Worm (Caenorhabditis elegans) whole organism, L2 larva: ENCODE data around the gene srh-154.

ENCODE experiments used
- C34F6.9 ChIP-seq: fragments of 150-350 bp; optimal IDR thresholded peaks from 2 replicates; lab custom pipeline; 2014; ENCODE audit warnings: missing biosample characterization, missing genetic modification characterization
- F13H6.1 ChIP-seq: sonication (generic microtip); optimal IDR thresholded peaks from 2 replicates; lab custom pipeline; 2016; ENCODE audit warnings: missing genetic modification characterization, missing compliant biosample characterization
- R02D3.7 ChIP-seq: fragments of 150-350 bp; optimal IDR thresholded peaks from 2 replicates; lab custom pipeline; 2014; ENCODE audit warnings: missing biosample characterization, missing genetic modification characterization
- Y55F3AM.14 ChIP-seq: fragments of 200-800 bp; sonication (Bioruptor generic); optimal IDR thresholded peaks from 2 replicates; lab custom pipeline; 2018; ENCODE audit warnings: mild to moderate bottlenecking, missing genetic modification characterization, missing compliant biosample characterization
- ZK546.5 ChIP-seq: sonication (generic microtip); optimal IDR thresholded peaks from 2 replicates; lab custom pipeline; 2017; ENCODE audit warnings: missing biosample characterization, missing genetic modification characterization
- alr-1 ChIP-seq: fragments of 150-350 bp; optimal IDR thresholded peaks from 2 replicates; lab custom pipeline; 2014; ENCODE audit warnings: missing biosample characterization, missing genetic modification characterization
- aly-2 ChIP-seq: fragments of 150-350 bp; optimal IDR thresholded peaks from 2 replicates; lab custom pipeline; 2014; ENCODE audit warnings: missing biosample characterization, missing genetic modification characterization
- ama-1 ChIP-seq: fragments of 150-350 bp; optimal IDR thresholded peaks from 2 replicates; lab custom pipeline; 2018; ENCODE audit warnings: inconsistent platforms
- ceh-16 ChIP-seq: fragments of 150-350 bp; optimal IDR thresholded peaks from 2 replicates; lab custom pipeline; 2014; ENCODE audit warnings: missing biosample characterization, missing genetic modification characterization
- ceh-82 ChIP-seq: fragments of 150-350 bp; optimal IDR thresholded peaks from 2 replicates; lab custom pipeline; 2014; ENCODE audit warnings: missing biosample characterization, missing genetic modification characterization
- dmd-4 ChIP-seq: sonication (generic microtip); optimal IDR thresholded peaks from 2 replicates; lab custom pipeline; 2017; ENCODE audit warnings: missing biosample characterization, missing genetic modification characterization
- egl-27 ChIP-seq: sonication (generic microtip); optimal IDR thresholded peaks from 3 replicates; lab custom pipeline; 2017; ENCODE audit warnings: missing biosample characterization, missing genetic modification reagents, missing genetic modification characterization
- elt-1 ChIP-seq: fragments of 150-350 bp; optimal IDR thresholded peaks from 2 replicates; lab custom pipeline; 2014; ENCODE audit warnings: missing biosample characterization, missing genetic modification characterization
- elt-3 ChIP-seq: sonication (generic microtip); optimal IDR thresholded peaks from 2 replicates; lab custom pipeline; 2017; ENCODE audit warnings: missing biosample characterization, missing genetic modification characterization
- fos-1 ChIP-seq: fragments of 150-350 bp; optimal IDR thresholded peaks from 2 replicates; lab custom pipeline; 2014; ENCODE audit warnings: missing biosample characterization, missing genetic modification characterization
- lin-13 ChIP-seq: fragments of 150-350 bp; optimal IDR thresholded peaks from 2 replicates; lab custom pipeline; 2014; ENCODE audit warnings: missing biosample characterization, missing genetic modification reagents, missing genetic modification characterization
- lin-39 ChIP-seq: fragments of 150-350 bp; optimal IDR thresholded peaks from 2 replicates; lab custom pipeline; 2014; ENCODE audit warnings: missing biosample characterization, missing genetic modification reagents, missing genetic modification characterization
- lsy-2 ChIP-seq, 2 experiments: fragments of 150-350 bp in 1 of 2; sonication (generic microtip) in 1 of 2; optimal IDR thresholded peaks; 2 replicates each; lab custom pipeline; 2014 to 2017; ENCODE audit warnings: missing biosample characterization in 2 of 2, missing genetic modification characterization in 2 of 2
- mbf-1 ChIP-seq: sonication (generic microtip); optimal IDR thresholded peaks from 2 replicates; lab custom pipeline; 2017; ENCODE audit warnings: missing biosample characterization, missing genetic modification characterization
- mdl-1 ChIP-seq, 2 experiments: fragments of 150-350 bp in 1 of 2; sonication (generic microtip) in 1 of 2; optimal IDR thresholded peaks; 2 replicates each; lab custom pipeline; 2017; ENCODE audit warnings: missing biosample characterization in 2 of 2, missing genetic modification characterization in 2 of 2
- nhr-10 ChIP-seq: sonication (generic microtip); optimal IDR thresholded peaks from 2 replicates; lab custom pipeline; 2017; ENCODE audit warnings: missing biosample characterization, missing genetic modification characterization
- nhr-11 ChIP-seq: fragments of 150-350 bp; optimal IDR thresholded peaks from 2 replicates; lab custom pipeline; 2014; ENCODE audit warnings: missing biosample characterization, missing genetic modification characterization
- nhr-12 ChIP-seq: fragments of 150-350 bp; optimal IDR thresholded peaks from 2 replicates; lab custom pipeline; 2014; ENCODE audit warnings: missing biosample characterization, missing genetic modification characterization
- nhr-23 ChIP-seq: fragments of 150-350 bp; optimal IDR thresholded peaks from 2 replicates; lab custom pipeline; 2014; ENCODE audit warnings: missing biosample characterization, missing genetic modification reagents, missing genetic modification characterization
- nhr-237 ChIP-seq: fragments of 150-350 bp; optimal IDR thresholded peaks from 2 replicates; lab custom pipeline; 2014; ENCODE audit warnings: missing biosample characterization, missing genetic modification characterization
- nhr-25 ChIP-seq: fragments of 150-350 bp; sonication (generic microtip); optimal IDR thresholded peaks from 3 replicates; lab custom pipeline; 2014; ENCODE audit warnings: missing biosample characterization, missing genetic modification characterization
- nhr-77 ChIP-seq: fragments of 150-350 bp; optimal IDR thresholded peaks from 2 replicates; lab custom pipeline; 2014; ENCODE audit warnings: missing biosample characterization, missing genetic modification characterization
- peb-1 ChIP-seq: fragments of 150-350 bp; optimal IDR thresholded peaks from 2 replicates; lab custom pipeline; 2014; ENCODE audit warnings: missing biosample characterization, missing genetic modification characterization
- skn-1 ChIP-seq: sonication (generic microtip); optimal IDR thresholded peaks from 2 replicates; lab custom pipeline; 2017; ENCODE audit warnings: missing biosample characterization, missing genetic modification characterization
- sma-3 ChIP-seq: sonication (generic microtip); optimal IDR thresholded peaks from 2 replicates; lab custom pipeline; 2016; ENCODE audit warnings: missing genetic modification reagents, missing genetic modification characterization, missing compliant biosample characterization
- sma-9 ChIP-seq, 2 experiments: fragments of 150-350 bp in 1 of 2; sonication (generic microtip) in 1 of 2; optimal IDR thresholded peaks; 2 replicates each; lab custom pipeline; 2014 to 2016; ENCODE audit warnings: missing genetic modification characterization in 2 of 2, mild to moderate bottlenecking in 1 of 2, missing biosample characterization in 1 of 2, missing compliant biosample characterization in 1 of 2, missing genetic modification reagents in 1 of 2, moderate library complexity in 1 of 2
- snpc-4 ChIP-seq: fragments of 150-350 bp; optimal IDR thresholded peaks from 2 replicates; lab custom pipeline; 2014; ENCODE audit warnings: missing biosample characterization, missing genetic modification characterization
- ztf-1 ChIP-seq: fragments of 200-800 bp; sonication (Bioruptor generic); conservative IDR thresholded peaks from 2 replicates; pipeline ENCODE4 v1.3.6; 2022; ENCODE audit warnings: missing genetic modification characterization, missing compliant biosample characterization
- ztf-4 ChIP-seq: fragments of 150-350 bp; optimal IDR thresholded peaks from 2 replicates; lab custom pipeline; 2014; ENCODE audit warnings: missing biosample characterization, missing genetic modification characterization

srh-154 gene

ce11 chrV:17473699-17474098 is 34.2 kb downstream of the srh-154 start, which contains the start of gene srh-123:
TSS of gene srh-123 (plus strand) at chrV:17473999.
- TF ChIP-seq lin-39 (no peak), ztf-4 (tag; lab: Kevin White, UChicago) (no peak), mdl-1 (tag; optimal IDR thresholded peaks at IDR 0.05; lab: Kevin White, UChicago) (no peak), lin-13 (no peak), nhr-10 (tag; lab: Kevin White, UChicago) (no peak), fos-1 (tag; lab: Kevin White, UChicago) (no peak), ceh-16 (tag; lab: Kevin White, UChicago) (no peak), C34F6.9 (tag; lab: Kevin White, UChicago) (no peak), nhr-23 (tag; lab: Kevin White, UChicago) (no peak), R02D3.7 (tag; lab: Kevin White, UChicago) (no peak), elt-1 (tag; lab: Kevin White, UChicago) (no peak)

- TF ChIP-seq sma-9 (GFP tag; optimal IDR thresholded peaks at IDR 0.05; lab: Kevin White, UChicago) (no peak), sma-9 (tag; optimal IDR thresholded peaks at IDR 0.05; lab: Kevin White, UChicago) (no peak), lin-39 (no peak), peb-1 (tag; lab: Kevin White, UChicago) (no peak), nhr-25 (tag; lab: Kevin White, UChicago) (no peak), aly-2 (tag; lab: Kevin White, UChicago) (no peak), nhr-12 (tag; lab: Kevin White, UChicago) (no peak), nhr-11 (tag; lab: Kevin White, UChicago) (no peak), ceh-82 (no peak), lin-13 (no peak), fos-1 (tag; lab: Kevin White, UChicago) (no peak), elt-3 (tag; lab: Kevin White, UChicago) (no peak), nhr-77 (tag; lab: Kevin White, UChicago) (no peak), ZK546.5 (tag; lab: Kevin White, UChicago) (no peak), ama-1 (no peak), lsy-2 (tag; optimal IDR thresholded peaks at IDR 0.05; lab: Kevin White, UChicago) (no peak), nhr-237 (tag; lab: Kevin White, UChicago) (no peak), ztf-4 (tag; lab: Kevin White, UChicago) (no peak), skn-1 (tag; lab: Kevin White, UChicago) (no peak)
- TF ChIP-seq, all 48 proteins: peak for 0
Measured at ce11 chrV:17476490-17476889, 37.0 kb downstream of the srh-154 start, which contains the start of gene srbc-61. TSS of gene srbc-61 (plus strand) at chrV:17476790.

ce11 chrV:17485078-17485477 is 45.6 kb downstream of the srh-154 start, which contains the start of gene srh-111:
TSS of gene srh-111 (minus strand) at chrV:17485178.
- TF ChIP-seq nhr-10 (tag; lab: Kevin White, UChicago), result no peak
- TF ChIP-seq nhr-25 (tag; lab: Kevin White, UChicago), result no peak
- no peak for TF ChIP-seq sma-3
- no peak for TF ChIP-seq ztf-1 (GFP tag; lab: Robert Waterston, UW)
- TF ChIP-seq egl-27 (tag; lab: Kevin White, UChicago), result no peak
- TF ChIP-seq lsy-2 (tag; optimal IDR thresholded peaks at IDR 0.05; lab: Kevin White, UChicago), result no peak
- TF ChIP-seq R02D3.7 (tag; lab: Kevin White, UChicago), result no peak
- no peak for TF ChIP-seq nhr-11 (tag; lab: Kevin White, UChicago)
- no peak for TF ChIP-seq fos-1 (tag; lab: Kevin White, UChicago)
- no peak for TF ChIP-seq nhr-23 (tag; lab: Kevin White, UChicago)
- no peak for TF ChIP-seq mbf-1 (tag; lab: Kevin White, UChicago)

ce11 chrV:17486034-17486433 is 46.5 kb downstream of the srh-154 start, which contains the start of gene scl-24:
TSS of gene scl-24 (plus strand) at chrV:17486334.
- no peak for TF ChIP-seq aly-2 (tag; lab: Kevin White, UChicago)
- TF ChIP-seq alr-1 (tag; lab: Kevin White, UChicago), result no peak
- TF ChIP-seq Y55F3AM.14, result no peak
- no peak for TF ChIP-seq ztf-1 (GFP tag; lab: Robert Waterston, UW)
- no peak for TF ChIP-seq F13H6.1 (tag; lab: Kevin White, UChicago)
- no peak for TF ChIP-seq ceh-82
- TF ChIP-seq elt-1 (tag; lab: Kevin White, UChicago), result no peak
- TF ChIP-seq sma-9 (GFP tag; optimal IDR thresholded peaks at IDR 0.05; lab: Kevin White, UChicago), result no peak
- no peak for TF ChIP-seq sma-9 (tag; optimal IDR thresholded peaks at IDR 0.05; lab: Kevin White, UChicago)
- no peak for TF ChIP-seq lin-13
- no peak for TF ChIP-seq dmd-4 (tag; lab: Kevin White, UChicago)
- TF ChIP-seq lin-39, result no peak
- TF ChIP-seq snpc-4 (tag; lab: Kevin White, UChicago), result no peak
- no peak for TF ChIP-seq ama-1
- no peak for TF ChIP-seq egl-27 (tag; lab: Kevin White, UChicago)
- no peak for TF ChIP-seq C34F6.9 (tag; lab: Kevin White, UChicago)
- TF ChIP-seq peb-1 (tag; lab: Kevin White, UChicago), result no peak
- TF ChIP-seq elt-3 (tag; lab: Kevin White, UChicago), result no peak
- TF ChIP-seq, all 48 proteins: peak for 0
